Worm (Caenorhabditis elegans) whole organism, midembryonic: Measurements from ENCODE around the gene K05F6.4.

Experiments used
- T22C8.4 ChIP-seq: fragments of 200-800 bp; sonication (Bioruptor generic); IDR thresholded peaks from 2 replicates; pipeline ENCODE4 v1.3.6; 2022; ENCODE audit warnings: missing genetic modification characterization, missing compliant biosample characterization
- cog-1 ChIP-seq: sonication (generic microtip); optimal IDR thresholded peaks from 2 replicates; lab custom pipeline; 2016; ENCODE audit warnings: missing genetic modification characterization, missing compliant biosample characterization
- flt-1 ChIP-seq: fragments of 200-800 bp; sonication (Bioruptor generic); IDR thresholded peaks from 2 replicates; pipeline ENCODE4 v1.3.6; 2022; ENCODE audit warnings: missing genetic modification characterization, missing compliant biosample characterization
- klf-2 ChIP-seq: fragments of 200-800 bp; sonication (Bioruptor generic); conservative IDR thresholded peaks from 2 replicates; pipeline ENCODE4 v1.3.6; 2022; ENCODE audit warnings: missing genetic modification reagents, missing genetic modification characterization, missing compliant biosample characterization
- med-1 ChIP-seq: sonication (generic microtip); optimal IDR thresholded peaks from 2 replicates; lab custom pipeline; 2017; ENCODE audit warnings: missing genetic modification characterization, mild to moderate bottlenecking, missing compliant biosample characterization, antibody characterized with exemption, missing genetic modification reagents; ENCODE audit not compliant: insufficient read depth
- ref-1 ChIP-seq: fragments of 200-800 bp; sonication (Bioruptor generic); conservative IDR thresholded peaks from 2 replicates; pipeline ENCODE4 v1.3.6; 2022; ENCODE audit warnings: missing genetic modification reagents, missing genetic modification characterization, missing compliant biosample characterization
- tab-1 ChIP-seq: fragments of 200-800 bp; sonication (Bioruptor generic); IDR thresholded peaks from 2 replicates; pipeline ENCODE4 v1.3.6; 2022; ENCODE audit warnings: missing genetic modification characterization, missing compliant biosample characterization
- ztf-23 ChIP-seq: fragments of 200-800 bp; sonication (Bioruptor generic); IDR thresholded peaks from 2 replicates; pipeline ENCODE4 v1.3.6; 2022; ENCODE audit warnings: missing genetic modification reagents, missing genetic modification characterization, missing compliant biosample characterization
- ztf-29 ChIP-seq: fragments of 200-800 bp; sonication (Bioruptor generic); IDR thresholded peaks from 2 replicates; pipeline ENCODE4 v1.3.6; 2022; ENCODE audit warnings: missing genetic modification reagents, missing genetic modification characterization, missing compliant biosample characterization

The K05F6.4 gene

DNA sequence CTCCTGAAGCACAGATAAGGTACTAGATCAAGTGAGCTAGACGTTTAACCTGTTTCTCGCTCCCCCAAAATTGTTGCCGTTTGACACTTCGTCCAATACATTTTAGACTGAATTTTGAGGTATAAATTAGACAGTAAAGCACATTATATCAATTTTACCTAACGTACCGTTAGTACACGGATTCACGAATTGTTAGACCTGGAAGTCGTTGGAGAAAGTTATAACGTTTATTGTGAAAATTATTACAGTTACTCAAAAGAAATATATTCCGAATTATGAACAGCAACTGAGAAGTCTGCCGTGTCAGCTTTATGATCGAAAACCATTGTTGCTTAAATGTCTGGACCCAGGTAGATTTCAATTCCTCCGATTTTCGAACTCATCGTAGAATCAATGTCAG, 17.6 kb downstream of the K05F6.4 start:
- TF ChIP-seq med-1 (GFP tag; lab: Kevin White, UChicago) (no peak), T22C8.4 (GFP tag; lab: Robert Waterston, UW) (no peak), ztf-29 (GFP tag; lab: Robert Waterston, UW) (no peak), tab-1 (no peak), ztf-23 (GFP tag; lab: Robert Waterston, UW) (no peak), klf-2 (GFP tag; lab: Robert Waterston, UW) (no peak), cog-1 (no peak), ref-1 (GFP tag; lab: Robert Waterston, UW) (no peak)

DNA sequence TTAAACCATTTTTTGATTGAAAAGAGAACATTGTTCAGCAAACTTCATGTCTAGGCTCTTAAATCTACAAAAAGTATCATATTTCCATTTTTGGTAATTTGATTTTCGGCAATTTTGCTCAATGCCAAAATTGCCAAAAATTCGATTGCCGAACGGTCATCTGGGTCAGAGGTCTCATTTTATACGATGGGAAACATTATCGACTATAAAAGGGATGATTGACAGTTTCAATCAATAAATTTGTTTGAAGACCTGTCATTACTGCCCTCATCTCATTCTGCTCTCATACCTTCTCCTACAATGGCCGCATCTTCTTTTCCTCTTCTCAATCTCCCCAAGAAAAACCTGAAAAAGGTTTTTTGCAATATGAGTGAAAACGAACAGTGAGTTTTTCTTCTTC, 18.6 kb downstream of the K05F6.4 start, which contains the start of gene K05F6.14:
K05F6.14 (plus strand) TSS at position 301 of the 400 bp plus-strand sequence.
- TF ChIP-seq ztf-23 (GFP tag; lab: Robert Waterston, UW) (no peak), flt-1 (GFP tag; lab: Robert Waterston, UW) (no peak), ref-1 (GFP tag; lab: Robert Waterston, UW) (no peak), ztf-29 (GFP tag; lab: Robert Waterston, UW) (no peak), tab-1 (no peak), med-1 (GFP tag; lab: Kevin White, UChicago) (no peak), T22C8.4 (GFP tag; lab: Robert Waterston, UW) (no peak), klf-2 (GFP tag; lab: Robert Waterston, UW) (no peak)

DNA sequence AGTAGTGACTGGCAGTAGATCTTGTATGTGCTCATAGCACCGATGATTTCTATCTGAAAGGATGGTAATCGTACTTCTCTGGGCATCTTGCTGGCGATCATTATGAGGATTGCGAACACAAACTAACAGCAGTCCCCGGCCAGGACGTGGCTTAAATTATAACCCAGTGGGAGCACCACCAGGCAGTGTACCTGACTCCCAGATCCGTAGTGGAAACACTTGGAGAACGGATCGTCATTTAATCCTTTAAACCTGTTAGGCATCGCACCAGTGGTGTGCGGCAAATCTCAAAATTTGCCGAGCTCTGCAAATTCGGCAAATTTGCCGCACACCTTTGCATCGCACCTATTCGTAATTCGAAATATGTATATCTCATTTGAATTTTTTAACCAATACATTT, 24.4 kb downstream of the K05F6.4 start, which contains the start of gene K05F6.8:
K05F6.8 (minus strand) TSS at position 101 of the 400 bp plus-strand sequence.
- TF ChIP-seq klf-2 (GFP tag; lab: Robert Waterston, UW) (no peak), ztf-29 (GFP tag; lab: Robert Waterston, UW) (no peak), flt-1 (GFP tag; lab: Robert Waterston, UW) (no peak), med-1 (GFP tag; lab: Kevin White, UChicago) (no peak), cog-1 (no peak), ztf-23 (GFP tag; lab: Robert Waterston, UW) (no peak), ref-1 (GFP tag; lab: Robert Waterston, UW) (no peak), tab-1 (no peak), T22C8.4 (GFP tag; lab: Robert Waterston, UW) (no peak)

DNA sequence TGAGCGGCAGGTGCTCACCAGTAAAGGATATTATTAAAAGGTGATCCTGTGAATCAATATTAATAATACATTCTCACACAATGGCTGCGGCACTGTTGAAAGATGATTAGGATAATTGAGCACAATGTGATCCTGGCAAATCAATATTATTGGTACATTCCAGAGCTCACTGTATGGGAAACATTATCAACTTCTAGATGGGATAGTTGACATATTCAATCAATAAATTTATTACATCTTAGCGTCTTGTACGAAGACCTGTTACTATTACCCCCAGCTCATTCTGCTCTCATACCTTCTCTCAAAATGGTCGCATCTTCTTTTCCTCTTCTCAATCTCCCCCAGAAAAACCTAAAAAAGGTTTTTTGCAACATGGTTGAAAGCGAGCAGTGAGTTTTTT, 24.9 kb downstream of the K05F6.4 start, which contains the start of gene fbxb-49:
fbxb-49 (plus strand) TSS at position 301 of the 400 bp plus-strand sequence.
- TF ChIP-seq ztf-29 (GFP tag; lab: Robert Waterston, UW) = no peak

DNA sequence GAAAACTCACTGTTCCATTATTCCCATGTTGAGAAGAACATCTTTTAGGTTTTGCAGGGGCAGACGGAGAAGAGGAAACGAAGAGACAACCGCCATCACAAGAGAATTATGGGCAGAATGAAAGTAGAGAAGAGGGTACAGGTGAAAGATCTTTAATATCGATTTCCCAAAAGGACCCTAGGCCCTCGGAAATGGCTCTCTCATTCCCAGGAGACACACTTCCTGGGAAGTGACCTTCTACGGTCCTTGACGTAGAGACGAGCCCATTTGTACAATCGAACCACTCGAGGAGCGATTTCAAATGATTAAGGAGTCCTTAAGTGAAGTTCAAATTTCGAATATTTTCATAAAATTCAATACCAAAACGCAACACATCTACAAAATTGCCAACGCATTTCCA, 27.8 kb downstream of the K05F6.4 start, which contains the start of gene fbxb-46:
fbxb-46 (minus strand) TSS at position 101 of the 400 bp plus-strand sequence.
- TF ChIP-seq ref-1 (GFP tag; lab: Robert Waterston, UW) (no peak), ztf-23 (GFP tag; lab: Robert Waterston, UW) (no peak), tab-1 (no peak), ztf-29 (GFP tag; lab: Robert Waterston, UW) (no peak)

DNA sequence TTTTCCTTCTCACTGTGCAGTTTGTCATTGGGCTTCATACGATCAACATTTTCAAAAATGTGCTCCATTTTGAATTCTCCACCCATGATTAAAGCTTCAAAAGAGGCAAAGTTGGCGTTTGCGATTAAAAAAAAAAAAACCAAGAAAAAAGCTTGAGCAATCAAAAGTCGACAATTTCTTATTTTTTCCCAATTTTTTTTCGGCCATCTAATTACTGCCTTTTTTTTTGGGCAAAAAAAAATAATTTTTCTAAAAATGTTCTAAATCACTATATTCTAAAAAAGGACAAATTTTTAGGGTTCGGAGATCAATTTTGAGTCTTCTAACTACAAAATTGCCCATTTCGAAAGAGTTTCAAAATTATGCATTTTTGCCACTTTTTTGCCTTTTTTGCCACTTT, 32.7 kb downstream of the K05F6.4 start, which contains the start of gene K05F6.10:
K05F6.10 (minus strand) TSS at position 101 of the 400 bp plus-strand sequence.
- no peak for TF ChIP-seq med-1 (GFP tag; lab: Kevin White, UChicago)
- no peak for TF ChIP-seq ztf-29 (GFP tag; lab: Robert Waterston, UW)
- TF ChIP-seq T22C8.4 (GFP tag; lab: Robert Waterston, UW) = no peak
- no peak for TF ChIP-seq klf-2 (GFP tag; lab: Robert Waterston, UW)
- TF ChIP-seq ztf-23 (GFP tag; lab: Robert Waterston, UW) = no peak

DNA sequence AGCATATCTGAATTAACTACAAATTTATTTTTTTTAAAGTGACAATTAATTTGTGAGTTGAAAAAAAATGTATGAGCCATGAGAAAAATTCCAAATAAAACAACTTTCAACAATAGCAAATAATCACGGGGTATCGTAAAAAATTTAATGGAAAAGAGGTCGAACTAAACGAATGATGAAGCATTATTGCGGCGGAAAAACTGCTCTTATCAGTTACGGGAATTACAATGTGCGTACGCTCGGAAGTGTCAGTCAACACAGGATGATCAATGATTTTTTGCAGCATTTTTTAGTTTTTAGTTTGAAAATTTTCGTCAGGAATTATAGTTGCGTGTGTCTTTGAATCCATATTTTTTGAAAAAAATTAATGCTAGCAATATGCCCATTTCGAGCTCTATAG, 33.5 kb downstream of the K05F6.4 start:
- no peak for TF ChIP-seq med-1 (GFP tag; lab: Kevin White, UChicago)
- no peak for TF ChIP-seq ztf-29 (GFP tag; lab: Robert Waterston, UW)
- no peak for TF ChIP-seq ref-1 (GFP tag; lab: Robert Waterston, UW)
- TF ChIP-seq tab-1 = no peak
- TF ChIP-seq cog-1 = no peak
- no peak for TF ChIP-seq ztf-23 (GFP tag; lab: Robert Waterston, UW)
- TF ChIP-seq flt-1 (GFP tag; lab: Robert Waterston, UW) = no peak
- TF ChIP-seq T22C8.4 (GFP tag; lab: Robert Waterston, UW) = no peak
- no peak for TF ChIP-seq klf-2 (GFP tag; lab: Robert Waterston, UW)

DNA sequence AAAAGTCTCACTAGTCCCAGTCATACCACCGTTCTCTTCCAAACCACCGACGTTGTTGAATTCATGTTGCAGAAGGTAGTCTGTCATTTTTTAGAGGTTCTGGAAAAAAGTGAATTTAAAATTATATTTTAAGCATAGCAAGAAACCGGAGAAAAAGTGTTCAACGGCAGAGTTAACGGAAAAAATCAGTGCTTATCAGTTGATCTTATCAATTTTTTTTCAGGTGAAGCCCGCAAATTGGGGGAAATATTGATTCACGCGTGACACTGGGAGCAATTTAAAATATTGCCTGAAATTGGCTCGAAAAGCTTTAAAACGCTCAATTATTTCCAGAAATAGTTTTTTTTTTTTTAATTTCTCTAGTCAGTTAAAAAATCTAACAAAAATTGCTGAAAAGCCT, 36.6 kb downstream of the K05F6.4 start, which contains the start of gene math-38:
math-38 (minus strand) TSS at position 101 of the 400 bp plus-strand sequence.
- TF ChIP-seq cog-1 (no peak), flt-1 (GFP tag; lab: Robert Waterston, UW) (no peak), ref-1 (GFP tag; lab: Robert Waterston, UW) (no peak), ztf-29 (GFP tag; lab: Robert Waterston, UW) (no peak), ztf-23 (GFP tag; lab: Robert Waterston, UW) (no peak), klf-2 (GFP tag; lab: Robert Waterston, UW) (no peak)

DNA sequence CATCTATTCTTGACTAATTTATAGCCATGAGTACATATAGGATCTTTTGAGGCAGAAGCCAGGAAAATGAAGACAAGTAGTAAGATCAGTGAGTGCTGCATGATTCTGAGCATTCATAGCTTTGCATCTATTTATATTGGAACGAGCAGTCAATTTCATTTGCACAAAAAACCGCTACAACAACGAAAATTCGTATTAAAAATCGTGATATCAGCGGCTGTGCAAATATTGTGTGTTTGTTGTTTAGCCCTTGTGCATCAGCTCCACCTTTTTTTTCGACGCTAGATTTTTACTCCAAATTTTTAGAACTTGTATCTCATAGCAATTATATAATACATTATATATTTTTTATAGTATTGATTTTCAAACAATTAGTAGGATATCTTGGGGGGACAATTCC, 40.9 kb downstream of the K05F6.4 start, which contains the start of gene clec-21:
clec-21 (minus strand) TSS at position 101 of the 400 bp plus-strand sequence.
- TF ChIP-seq cog-1 (no peak), tab-1 (no peak), klf-2 (GFP tag; lab: Robert Waterston, UW) (no peak), flt-1 (GFP tag; lab: Robert Waterston, UW) (no peak), med-1 (GFP tag; lab: Kevin White, UChicago) (no peak), ref-1 (GFP tag; lab: Robert Waterston, UW) (no peak), T22C8.4 (GFP tag; lab: Robert Waterston, UW) (no peak), ztf-23 (GFP tag; lab: Robert Waterston, UW) (no peak), ztf-29 (GFP tag; lab: Robert Waterston, UW) (no peak)

DNA sequence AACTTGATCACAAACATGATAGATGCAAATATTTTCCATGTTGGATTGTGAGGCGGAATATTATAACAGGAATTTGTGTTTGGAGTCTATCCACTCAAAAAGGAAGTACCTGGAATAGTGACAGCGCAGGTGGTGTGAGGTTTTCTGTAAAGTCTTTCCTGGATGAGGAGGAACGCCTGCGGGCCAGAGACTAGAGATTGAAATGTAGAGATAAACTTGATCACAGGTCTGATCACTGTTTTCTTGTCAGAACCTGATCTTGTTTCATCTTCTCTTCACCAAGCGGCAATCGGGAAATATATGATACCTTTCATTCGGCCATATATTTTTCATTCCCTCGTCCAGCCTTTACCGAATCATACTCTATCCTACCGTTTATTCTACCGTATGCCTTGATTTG, 43.0 kb downstream of the K05F6.4 start, which contains the start of gene T07H3.8:
T07H3.8 (plus strand) TSS at position 301 of the 400 bp plus-strand sequence.
- TF ChIP-seq T22C8.4 (GFP tag; lab: Robert Waterston, UW) = no peak
- TF ChIP-seq ref-1 (GFP tag; lab: Robert Waterston, UW) = no peak
- TF ChIP-seq klf-2 (GFP tag; lab: Robert Waterston, UW) = no peak
- TF ChIP-seq cog-1 = no peak
- no peak for TF ChIP-seq ztf-23 (GFP tag; lab: Robert Waterston, UW)
- TF ChIP-seq flt-1 (GFP tag; lab: Robert Waterston, UW) = no peak
- TF ChIP-seq tab-1 = no peak
- no peak for TF ChIP-seq med-1 (GFP tag; lab: Kevin White, UChicago)
- no peak for TF ChIP-seq ztf-29 (GFP tag; lab: Robert Waterston, UW)
